Fruit fly (Drosophila melanogaster) Kc167 (cell line): ENCODE data around the gene Glut1.

Source experiments
- h ChIP-seq: fragments of >200 bp; optimal IDR thresholded peaks from 3 replicates; lab custom pipeline; 2018; ENCODE audit warnings: missing external identifiers
- insv ChIP-seq: fragments of >200 bp; optimal IDR thresholded peaks from 3 replicates; lab custom pipeline; 2018; ENCODE audit warnings: missing external identifiers

- TF ChIP-seq h (no peak), insv (lab: Kevin White, UChicago) (no peak)
Measured at dm6 chr3L:876656-877055, 37.2 kb upstream of the Glut1 start.
